Fruit fly (Drosophila melanogaster) Kc167 (cell line): ENCODE results near the gene RanBP3.

Experiments
- Myc ChIP-seq: fragments of >200 bp; optimal IDR thresholded peaks from 2 replicates; lab custom pipeline; 2017; ENCODE audit warnings: missing external identifiers
- h ChIP-seq: fragments of >200 bp; optimal IDR thresholded peaks from 3 replicates; lab custom pipeline; 2018; ENCODE audit warnings: missing external identifiers
- psq ChIP-seq: fragments of >200 bp; optimal IDR thresholded peaks from 2 replicates; lab custom pipeline; 2017; ENCODE audit warnings: missing external identifiers
- ttk ChIP-seq: sonication (Bioruptor generic); optimal IDR thresholded peaks from 2 replicates; lab custom pipeline; 2017; ENCODE audit warnings: missing external identifiers

- TF ChIP-seq psq (lab: Kevin White, UChicago) (no peak), h (lab: Kevin White, UChicago) (no peak), ttk (lab: Kevin White, UChicago) (no peak), Myc (lab: Kevin White, UChicago) (no peak)
Observed at dm6 chr3R:23752728-23753127, at the start of gene RanBP3, which contains the start of gene Rpt5.
